Worm (Caenorhabditis elegans): ENCODE data around the gene idpb-4.

DNA sequence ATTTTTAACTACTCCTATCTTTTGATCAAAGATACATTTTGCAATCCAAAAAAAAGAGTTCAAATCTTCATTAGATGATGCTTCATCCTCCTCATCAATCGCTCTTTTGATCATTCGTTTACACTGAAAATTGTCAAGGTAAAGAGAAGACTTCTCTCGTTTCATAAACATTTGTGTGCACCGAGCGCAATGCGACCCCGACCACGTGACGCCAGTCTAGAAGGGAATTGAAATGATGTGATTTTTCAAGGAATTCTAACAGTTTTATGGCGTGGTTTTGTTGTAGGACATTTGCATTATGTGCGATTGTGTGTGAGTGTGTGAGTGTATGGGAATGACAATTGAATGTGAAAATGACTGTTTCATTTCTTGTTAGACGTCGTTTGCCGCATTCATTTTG lies 3.9 kb upstream of the idpb-4 start:
- TF ChIP-seq Y5F2A.4 (GFP tag; optimal IDR thresholded peaks at IDR 0.05) (no peak), zag-1 (tag; optimal IDR thresholded peaks at IDR 0.05) (no peak), unc-62 (GFP tag; optimal IDR thresholded peaks at IDR 0.05 in 1 of 2) (no peak), unc-62 (tag; optimal IDR thresholded peaks at IDR 0.05) (no peak), sdz-12 (GFP tag; optimal IDR thresholded peaks at IDR 0.05) (no peak), dmd-8 (GFP tag; IDR thresholded peaks at IDR 0.05) (no peak), aha-1 (tag) (peak; percentile 97), ces-1 (GFP tag; optimal IDR thresholded peaks at IDR 0.05) (no peak), mdl-1 (tag; optimal IDR thresholded peaks at IDR 0.05) (peak in 1 of 2 experiments; percentile 54), dmd-6 (GFP tag; IDR thresholded peaks at IDR 0.05) (peak; percentile 63), unc-39 (tag; optimal IDR thresholded peaks at IDR 0.05) (no peak), fkh-10 (GFP tag; optimal IDR thresholded peaks at IDR 0.05) (no peak)

Data from whole organism, L4 larva.